Worm (Caenorhabditis elegans) whole organism, L4/young adult: ENCODE data around the gene rif-1.1.

Experiments used
- W03F9.2 ChIP-seq: fragments of 150-350 bp; optimal IDR thresholded peaks from 2 replicates; lab custom pipeline; 2014; ENCODE audit warnings: missing biosample characterization, missing genetic modification characterization
- dao-5 ChIP-seq: sonication (generic microtip); optimal IDR thresholded peaks from 2 replicates; lab custom pipeline; 2016; ENCODE audit warnings: missing genotype, missing genetic modification characterization, moderate library complexity, missing compliant biosample characterization
- him-1 ChIP-seq: sonication (generic microtip); optimal IDR thresholded peaks from 2 replicates; lab custom pipeline; 2016; ENCODE audit warnings: missing genotype, missing genetic modification reagents, missing genetic modification characterization, missing compliant biosample characterization

Gene rif-1.1

DNA sequence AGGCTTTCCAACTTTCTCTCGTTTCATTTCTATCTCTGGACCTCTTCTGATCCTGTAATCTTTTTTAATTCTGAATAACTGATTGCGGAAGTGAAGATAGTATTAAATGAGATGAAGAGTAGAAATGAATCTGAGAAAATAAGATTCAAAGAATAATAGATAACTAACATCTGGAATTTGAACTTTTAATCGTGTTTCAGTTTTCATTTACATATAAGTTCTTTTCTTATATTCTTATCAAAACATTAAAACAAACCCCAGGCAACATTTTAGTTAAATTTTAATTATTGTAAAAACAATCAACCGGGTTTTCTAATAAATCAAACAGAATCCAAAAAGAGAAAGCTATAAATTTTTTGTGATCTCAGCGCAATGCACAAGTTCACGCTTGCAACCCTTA, 7.9 kb downstream of the rif-1.1 start:
- TF ChIP-seq dao-5 (no peak), him-1 (tag; lab: Kevin White, UChicago) (no peak), W03F9.2 (tag; lab: Kevin White, UChicago) (no peak)

DNA sequence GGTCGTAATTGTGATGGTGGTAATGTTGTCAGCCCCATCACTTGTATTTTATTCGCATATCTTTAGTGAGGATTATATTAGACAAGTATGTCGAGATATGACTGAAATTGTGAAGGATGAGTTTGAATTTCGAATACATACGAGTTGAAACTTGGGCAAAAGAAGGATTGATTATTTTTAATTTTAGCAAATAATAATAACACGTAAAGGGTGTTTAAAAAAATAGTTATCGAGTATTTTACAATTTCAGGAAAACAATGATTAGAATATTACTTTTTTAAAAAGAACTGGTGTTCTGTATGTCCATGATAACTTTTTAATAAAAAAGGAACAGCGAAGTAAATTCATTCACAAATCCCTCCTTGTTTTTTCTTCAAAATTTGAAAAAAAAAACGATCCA, 10.6 kb downstream of the rif-1.1 start, which contains the start of gene F11E6.8:
TSS of gene F11E6.8 (minus strand) at position 101 of the 400 bp plus-strand sequence.
- no peak for TF ChIP-seq W03F9.2 (tag; lab: Kevin White, UChicago)
- TF ChIP-seq him-1 (tag; lab: Kevin White, UChicago): no peak
- no peak for TF ChIP-seq dao-5

DNA sequence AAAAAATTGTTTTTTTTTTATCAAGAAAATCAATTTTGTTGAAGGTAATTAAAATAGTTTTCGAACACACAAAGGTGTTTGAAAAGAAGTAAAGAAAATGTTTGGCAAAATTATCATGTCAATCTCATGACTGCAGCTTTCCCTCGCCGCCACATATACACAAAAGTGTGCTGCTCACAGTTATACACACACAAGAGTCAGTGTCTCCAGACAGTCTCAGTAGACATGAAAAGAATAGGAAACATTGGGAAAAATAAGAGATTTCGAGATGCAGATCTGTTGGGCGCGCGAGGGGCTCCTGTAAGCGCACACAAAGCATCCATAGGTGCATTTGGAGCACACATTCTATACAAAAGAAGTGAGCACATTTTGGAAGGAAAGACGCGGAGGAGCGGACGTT, 12.8 kb downstream of the rif-1.1 start:
- TF ChIP-seq W03F9.2 (tag; lab: Kevin White, UChicago) (no peak), dao-5 (no peak), him-1 (tag; lab: Kevin White, UChicago) (no peak)

DNA sequence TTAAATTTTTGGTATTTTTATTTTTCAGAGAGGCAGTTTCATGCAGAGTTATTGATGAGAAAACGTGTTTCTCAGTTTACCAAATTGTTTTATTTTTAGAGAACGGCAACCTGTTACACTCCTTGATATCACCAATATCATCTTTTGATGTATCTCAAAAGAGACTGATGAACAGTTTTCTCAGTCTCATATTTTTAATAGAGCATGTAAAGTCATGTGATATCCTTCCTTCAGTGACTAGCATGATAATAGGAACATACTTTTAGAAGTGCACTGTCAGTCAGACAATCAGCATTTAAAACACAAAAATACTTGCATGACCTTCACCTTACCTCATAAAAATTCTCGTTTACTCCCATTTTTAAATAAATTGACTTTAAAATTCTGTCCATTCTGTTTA, 18.6 kb downstream of the rif-1.1 start, which contains the start of gene F11E6.11:
TSS of gene F11E6.11 (plus strand) at position 325 of the 400 bp plus-strand sequence.
- no peak for TF ChIP-seq dao-5
- no peak for TF ChIP-seq him-1 (tag; lab: Kevin White, UChicago)
- TF ChIP-seq W03F9.2 (tag; lab: Kevin White, UChicago): no peak

DNA sequence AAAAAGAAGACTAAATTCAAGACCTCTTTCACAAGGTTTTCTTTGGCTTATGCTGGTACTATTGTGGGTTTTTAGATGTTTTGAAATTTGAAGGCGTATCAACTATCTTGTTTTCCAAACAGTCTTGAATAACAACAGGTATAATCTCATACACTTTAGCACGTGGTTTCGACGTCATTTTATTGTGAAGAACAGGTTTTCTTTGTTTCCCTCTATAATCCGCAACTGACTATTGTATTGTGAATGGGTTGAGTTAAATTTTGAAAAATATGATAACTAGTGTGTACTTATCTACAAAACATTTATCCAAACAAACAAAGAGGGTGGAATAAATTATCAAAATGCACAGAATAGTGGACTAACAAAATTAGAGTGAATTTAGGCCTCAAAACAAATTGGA, 19.8 kb downstream of the rif-1.1 start:
- TF ChIP-seq him-1 (tag; lab: Kevin White, UChicago) (no peak), W03F9.2 (tag; lab: Kevin White, UChicago) (no peak), dao-5 (no peak)

DNA sequence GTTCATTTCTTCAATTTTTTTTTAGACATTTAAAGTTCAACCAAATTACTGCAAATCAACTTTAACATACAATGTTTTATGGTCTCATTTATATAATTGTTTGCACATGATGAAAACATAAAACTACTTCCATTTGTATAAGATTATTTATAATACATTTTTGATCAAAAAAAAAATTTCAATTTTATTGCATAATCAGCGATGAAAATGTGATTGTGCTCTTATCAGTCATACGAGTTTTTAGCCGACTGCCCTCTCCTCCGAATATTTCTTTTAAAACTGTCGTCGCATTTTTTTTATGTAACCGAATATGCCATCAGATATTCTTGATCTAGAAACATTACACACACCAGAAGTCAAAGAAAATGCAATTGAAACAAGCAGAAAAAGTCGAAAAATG, 20.7 kb downstream of the rif-1.1 start, which contains the start of gene F08A7.1:
TSS of gene F08A7.1 (plus strand) at position 191 of the 400 bp plus-strand sequence.
- no peak for TF ChIP-seq W03F9.2 (tag; lab: Kevin White, UChicago)
- no peak for TF ChIP-seq dao-5
- no peak for TF ChIP-seq him-1 (tag; lab: Kevin White, UChicago)

DNA sequence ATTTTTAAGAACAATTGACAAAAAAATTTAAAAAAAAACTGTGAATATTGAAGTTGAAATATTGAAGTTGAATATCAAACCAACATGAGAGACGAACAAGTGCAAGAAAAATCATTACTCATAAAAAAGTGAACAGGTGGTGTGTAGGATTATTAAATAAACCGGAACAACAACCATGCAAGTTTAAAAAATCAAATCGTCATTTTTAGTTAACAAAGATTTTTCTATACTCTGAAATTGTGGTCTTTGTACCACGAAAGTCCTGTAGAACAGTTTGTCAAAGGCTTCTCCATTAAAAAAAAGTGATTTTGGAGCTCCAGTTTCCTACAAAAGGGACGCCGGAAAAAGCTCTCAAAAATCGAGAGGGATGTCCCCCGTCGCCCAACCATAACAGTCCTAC, 21.1 kb downstream of the rif-1.1 start, which contains the start of gene C06A12.19:
TSS of gene C06A12.19 (minus strand) at position 101 of the 400 bp plus-strand sequence.
- no peak for TF ChIP-seq him-1 (tag; lab: Kevin White, UChicago)
- no peak for TF ChIP-seq W03F9.2 (tag; lab: Kevin White, UChicago)
- TF ChIP-seq dao-5: no peak

DNA sequence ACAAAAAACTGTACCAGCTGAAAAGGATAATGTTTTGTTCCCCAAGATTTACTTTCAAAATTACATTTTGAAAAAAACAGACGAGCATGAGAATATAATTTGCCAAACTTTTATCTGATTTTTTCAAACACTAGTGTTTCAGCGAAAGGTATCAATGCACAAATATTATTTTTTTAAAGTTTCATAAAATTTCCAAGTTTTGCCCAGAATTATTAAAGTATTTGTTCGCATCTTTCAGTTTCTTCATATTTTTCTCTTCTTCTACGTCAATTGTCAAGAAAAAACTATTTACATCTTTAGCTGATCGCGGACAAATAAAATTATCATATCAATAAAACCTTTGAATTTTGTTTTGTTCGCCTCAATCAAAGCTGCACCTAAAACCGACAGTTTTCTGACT, 24.0 kb downstream of the rif-1.1 start, which contains the start of gene C06A12.8:
TSS of gene C06A12.8 (plus strand) at position 301 of the 400 bp plus-strand sequence.
- TF ChIP-seq W03F9.2 (tag; lab: Kevin White, UChicago) (no peak), dao-5 (no peak), him-1 (tag; lab: Kevin White, UChicago) (no peak)

DNA sequence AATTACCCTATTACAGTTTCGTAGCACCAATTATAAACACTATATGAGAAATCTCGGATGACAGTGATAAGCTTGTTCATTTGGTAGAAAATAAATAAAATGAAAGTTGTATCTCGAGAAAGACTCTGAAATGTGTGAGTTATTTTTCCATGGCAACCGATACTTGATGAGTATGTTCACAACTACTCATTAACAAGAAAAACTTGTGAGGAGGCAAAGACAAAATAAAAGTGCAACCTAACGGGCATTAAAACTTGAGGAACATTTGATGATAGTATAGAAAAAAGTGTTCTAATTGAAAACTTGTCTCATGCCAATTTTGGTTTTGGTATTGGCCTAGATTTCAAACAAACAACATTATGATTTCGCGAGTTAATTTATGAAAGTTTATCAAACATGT, 24.5 kb downstream of the rif-1.1 start, which contains the start of gene gcy-27:
TSS of gene gcy-27 (minus strand) at position 101 of the 400 bp plus-strand sequence.
- TF ChIP-seq dao-5: no peak
- no peak for TF ChIP-seq W03F9.2 (tag; lab: Kevin White, UChicago)
- TF ChIP-seq him-1 (tag; lab: Kevin White, UChicago): no peak

ce11 chrIV:17435228-17435627, 25.8 kb downstream of the rif-1.1 start:
- TF ChIP-seq him-1 (tag; lab: Kevin White, UChicago) (no peak), W03F9.2 (tag; lab: Kevin White, UChicago) (no peak)

- TF ChIP-seq him-1 (tag; lab: Kevin White, UChicago): no peak
- no peak for TF ChIP-seq W03F9.2 (tag; lab: Kevin White, UChicago)
- TF ChIP-seq dao-5: no peak
Observed at ce11 chrIV:17432223-17432826, 28.7 kb downstream of the rif-1.1 start.

- no peak for TF ChIP-seq W03F9.2 (tag; lab: Kevin White, UChicago)
- no peak for TF ChIP-seq him-1 (tag; lab: Kevin White, UChicago)
- no peak for TF ChIP-seq dao-5
Observed at ce11 chrIV:17431287-17431686, 29.8 kb downstream of the rif-1.1 start, which contains the start of gene lact-6. TSS of gene lact-6 (minus strand) at chrIV:17431387.

DNA sequence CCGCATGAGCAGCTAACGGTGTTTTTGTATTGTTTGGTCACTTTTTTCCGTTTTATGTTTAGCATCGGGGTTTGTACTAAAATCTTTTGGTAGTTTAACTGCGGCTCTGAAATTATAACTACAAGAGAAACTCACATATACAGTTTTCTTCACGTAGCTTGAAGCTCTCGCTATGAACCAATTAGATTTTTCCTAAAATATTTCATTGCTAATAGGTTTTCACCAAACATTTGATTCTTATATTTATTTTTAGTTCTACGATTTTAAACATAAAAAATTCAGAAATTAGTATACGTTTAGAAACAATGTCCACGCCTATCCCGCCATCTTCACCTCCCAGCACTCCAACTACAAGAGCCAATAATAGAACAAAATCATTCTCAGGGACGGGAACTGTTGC, 33.6 kb downstream of the rif-1.1 start, which contains the start of gene C06A12.3:
TSS of gene C06A12.3 (plus strand) at position 301 of the 400 bp plus-strand sequence.
- TF ChIP-seq dao-5 (no peak), W03F9.2 (tag; lab: Kevin White, UChicago) (no peak), him-1 (tag; lab: Kevin White, UChicago) (no peak)

DNA sequence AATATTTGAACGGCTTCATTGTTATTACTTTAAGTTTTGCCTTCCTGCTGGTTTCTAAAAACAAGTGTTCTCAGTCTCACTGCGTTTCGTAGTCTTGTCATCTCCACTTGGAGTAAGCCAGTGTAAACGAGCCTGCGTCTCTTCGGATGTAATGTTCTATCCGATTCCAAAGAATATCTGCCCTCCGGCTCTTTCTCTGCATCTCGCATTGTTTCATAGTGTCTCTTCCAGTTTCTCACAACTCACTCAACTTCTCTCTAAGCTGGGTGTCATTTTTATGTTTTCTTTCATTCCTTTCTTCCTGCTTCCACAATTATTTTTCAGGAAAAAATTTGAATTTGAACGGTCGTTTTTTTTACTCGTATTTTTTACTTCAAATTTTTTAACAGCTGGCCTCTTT, 34.1 kb downstream of the rif-1.1 start:
- TF ChIP-seq dao-5 (no peak), him-1 (tag; lab: Kevin White, UChicago) (no peak), W03F9.2 (tag; lab: Kevin White, UChicago) (no peak)
